Fruit fly (Drosophila melanogaster): ENCODE results near the gene CG43355.

DNA sequence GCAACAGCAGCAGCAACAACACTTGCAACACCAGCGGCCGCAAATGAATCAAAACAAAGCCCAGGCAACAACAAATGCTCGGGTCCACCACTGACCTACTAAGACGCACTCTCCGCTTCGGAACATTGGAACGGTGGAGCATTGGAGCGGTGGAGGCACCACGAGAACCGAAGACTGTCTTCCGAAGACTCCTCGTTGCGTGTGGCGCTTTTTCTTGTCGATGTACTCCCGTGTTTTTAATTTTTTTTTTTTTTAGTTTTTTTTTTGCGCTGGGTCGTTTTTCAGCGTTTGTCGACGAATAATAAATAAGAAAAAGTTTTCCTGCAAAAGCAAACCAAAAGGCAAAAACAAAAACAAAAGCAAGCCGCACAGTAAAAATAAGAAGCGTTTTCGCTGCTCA is 16.1 kb downstream of the CG43355 start:
- TF ChIP-seq h (optimal IDR thresholded peaks at IDR 0.05) (no peak), Myc (optimal IDR thresholded peaks at IDR 0.05) (no peak), psq (optimal IDR thresholded peaks at IDR 0.05) (no peak), ttk (optimal IDR thresholded peaks at IDR 0.05) (no peak), insv (optimal IDR thresholded peaks at IDR 0.05) (no peak), Sin3A (optimal IDR thresholded peaks at IDR 0.05) (no peak)
